Fruit fly (Drosophila melanogaster): ENCODE data around the gene CG15563.

CG15563 gene

DNA sequence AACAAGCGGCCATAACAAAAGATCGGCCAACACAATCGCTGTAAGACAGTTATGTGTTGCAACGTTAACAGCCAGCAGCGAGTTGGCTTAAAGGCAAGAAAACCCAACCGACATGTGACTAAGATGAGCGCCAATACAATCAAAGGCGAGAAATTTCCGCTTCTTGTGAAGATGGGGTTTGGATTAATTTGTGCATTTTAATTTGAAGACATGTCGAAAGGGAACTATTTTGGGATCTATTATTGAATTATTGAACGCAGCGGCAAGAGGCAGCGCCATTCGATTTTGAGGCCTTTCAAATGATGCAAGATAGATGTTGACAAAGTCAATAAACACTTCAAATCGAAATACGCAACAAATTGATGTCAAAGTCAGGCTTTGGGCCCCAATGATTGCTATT is 9.0 kb upstream of the CG15563 start (continued):
- peak; percentile 20 for TF ChIP-seq CG1603 (tag; optimal IDR thresholded peaks at IDR 0.05)
- TF ChIP-seq CG18476 (GFP tag; optimal IDR thresholded peaks at IDR 0.05): no peak
- no peak for TF ChIP-seq CG30431 (GFP tag; optimal IDR thresholded peaks at IDR 0.05)
- TF ChIP-seq bbx (GFP tag; IDR thresholded peaks at IDR 0.05; ENCODE audit: partially characterized antibody): no peak
- no peak for TF ChIP-seq tap (tag; optimal IDR thresholded peaks at IDR 0.05)
- no peak for TF ChIP-seq CG2678 (tag; optimal IDR thresholded peaks at IDR 0.05)
- TF ChIP-seq Pdp1 (GFP tag; optimal IDR thresholded peaks at IDR 0.05): peak in 1 of 2 experiments; percentile 18
- TF ChIP-seq CG3407 (GFP tag; optimal IDR thresholded peaks at IDR 0.05): peak; percentile 2
- TF ChIP-seq BEAF-32 (GFP tag; optimal IDR thresholded peaks at IDR 0.05): no peak
- TF ChIP-seq pros (GFP tag; optimal IDR thresholded peaks at IDR 0.05): peak; percentile 63
- peak; percentile 61 for TF ChIP-seq oc (tag; optimal IDR thresholded peaks at IDR 0.05)

DNA sequence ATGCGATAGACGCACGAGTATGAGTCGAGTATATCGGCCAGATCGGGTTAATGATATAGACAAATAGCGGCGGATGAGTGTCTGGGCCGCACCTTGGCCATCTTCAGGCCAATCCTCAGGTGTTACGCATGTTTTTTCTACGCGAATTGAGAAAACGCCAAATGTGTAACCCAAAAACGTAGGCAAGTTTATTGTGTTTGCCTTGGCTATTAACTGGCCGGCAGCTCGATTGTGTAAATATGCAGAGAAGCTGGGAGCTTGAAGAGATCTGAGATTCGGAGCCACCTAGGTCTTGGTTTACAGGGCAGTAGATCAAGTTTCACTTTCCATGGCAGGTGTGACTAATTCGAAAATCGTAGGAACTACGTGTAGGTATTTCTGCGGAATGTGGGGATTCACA is 7.9 kb upstream of the CG15563 start:
- TF ChIP-seq Pdp1 (GFP tag; optimal IDR thresholded peaks at IDR 0.05): peak in 1 of 2 experiments; percentile 29
- TF ChIP-seq wek (GFP tag; optimal IDR thresholded peaks at IDR 0.05): peak; percentile 14
- TF ChIP-seq vvl (GFP tag; IDR thresholded peaks at IDR 0.05): 0 out of 2 replicates have a peak, but pooled peaks have one; percentile 27
- no peak for TF ChIP-seq lola (GFP tag; optimal IDR thresholded peaks at IDR 0.05)
- TF ChIP-seq Dip3 (GFP tag; optimal IDR thresholded peaks at IDR 0.05): peak; percentile 4
- peak; percentile 8 for TF ChIP-seq sd (tag; optimal IDR thresholded peaks at IDR 0.05)
- TF ChIP-seq lab (GFP tag; optimal IDR thresholded peaks at IDR 0.05): peak; percentile 49
- TF ChIP-seq Rx (GFP tag; IDR thresholded peaks at IDR 0.05): no peak
- TF ChIP-seq hkb (optimal IDR thresholded peaks at IDR 0.05): no peak
- no peak for TF ChIP-seq hkb (GFP tag; IDR thresholded peaks at IDR 0.05)
- no peak for TF ChIP-seq CG18262 (tag; optimal IDR thresholded peaks at IDR 0.05)
- 0 out of 2 replicates have a peak, but pooled peaks have one; percentile 34 for TF ChIP-seq seq (GFP tag; IDR thresholded peaks at IDR 0.05)
- no peak for TF ChIP-seq CG17328 (GFP tag; IDR thresholded peaks at IDR 0.05)
- TF ChIP-seq otp (GFP tag; IDR thresholded peaks at IDR 0.05): peak; percentile 14; the same call in 1 of the 3 replicates
- peak; percentile 27 for TF ChIP-seq Asciz (GFP tag; optimal IDR thresholded peaks at IDR 0.05)
- peak; percentile 16 for TF ChIP-seq CG2678 (tag; optimal IDR thresholded peaks at IDR 0.05)
- no peak for TF ChIP-seq maf-S (GFP tag; optimal IDR thresholded peaks at IDR 0.05)
- no peak for TF ChIP-seq CG4854 (GFP tag; optimal IDR thresholded peaks at IDR 0.05)
- TF ChIP-seq slou (GFP tag; optimal IDR thresholded peaks at IDR 0.05): no peak
- peak in 1 of 2 experiments; percentile 76 for TF ChIP-seq Hr78 (GFP tag; optimal IDR thresholded peaks at IDR 0.05)
- no peak for TF ChIP-seq CG15011 (GFP tag; optimal IDR thresholded peaks at IDR 0.05)
- TF ChIP-seq Med (GFP tag): peak; percentile 79
- peak; percentile 16 for TF ChIP-seq CG15269 (tag; optimal IDR thresholded peaks at IDR 0.05)
- no peak for TF ChIP-seq CG2712 (tag; optimal IDR thresholded peaks at IDR 0.05)
- TF ChIP-seq CG2120 (GFP tag; optimal IDR thresholded peaks at IDR 0.05): peak; percentile 4
- TF ChIP-seq Blimp-1 (GFP tag; optimal IDR thresholded peaks at IDR 0.05): peak; percentile 67
- TF ChIP-seq ATbp (GFP tag; optimal IDR thresholded peaks at IDR 0.05): peak; percentile 54
- TF ChIP-seq CG12071 (GFP tag; optimal IDR thresholded peaks at IDR 0.05): peak; percentile 35
- no peak for TF ChIP-seq shn (GFP tag; optimal IDR thresholded peaks at IDR 0.05)
- no peak for TF ChIP-seq kah (GFP tag; optimal IDR thresholded peaks at IDR 0.05)
- TF ChIP-seq CG10462 (GFP tag; optimal IDR thresholded peaks at IDR 0.05): no peak
- peak; percentile 3 for TF ChIP-seq zfh2 (GFP tag; optimal IDR thresholded peaks at IDR 0.05)
- peak; percentile 20 for TF ChIP-seq CG6765 (GFP tag; optimal IDR thresholded peaks at IDR 0.05)
- no peak for TF ChIP-seq dmrt99B (tag; optimal IDR thresholded peaks at IDR 0.05)
- peak; percentile 1 for TF ChIP-seq CG12769 (tag; optimal IDR thresholded peaks at IDR 0.05)
- TF ChIP-seq ci (GFP tag; IDR thresholded peaks at IDR 0.05): no peak
- TF ChIP-seq CG17912 (GFP tag; optimal IDR thresholded peaks at IDR 0.05): peak; percentile 19

Data from whole organism, embryonic.